Worm (Caenorhabditis elegans) whole organism, L2 larva: ENCODE data around the gene W08F4.12.
"Not testable (repeated sequence)": the region's sequence is repeated elsewhere in the genome, so short reads cannot be mapped to it uniquely, and the experiment has no call there.

Source experiments
- C34F6.9 ChIP-seq: fragments of 150-350 bp; optimal IDR thresholded peaks from 2 replicates; lab custom pipeline; 2014; ENCODE audit warnings: missing biosample characterization, missing genetic modification characterization
- F13H6.1 ChIP-seq: sonication (generic microtip); optimal IDR thresholded peaks from 2 replicates; lab custom pipeline; 2016; ENCODE audit warnings: missing genetic modification characterization, missing compliant biosample characterization
- Y55F3AM.14 ChIP-seq: fragments of 200-800 bp; sonication (Bioruptor generic); optimal IDR thresholded peaks from 2 replicates; lab custom pipeline; 2018; ENCODE audit warnings: mild to moderate bottlenecking, missing genetic modification characterization, missing compliant biosample characterization
- ZK546.5 ChIP-seq: sonication (generic microtip); optimal IDR thresholded peaks from 2 replicates; lab custom pipeline; 2017; ENCODE audit warnings: missing biosample characterization, missing genetic modification characterization
- aly-2 ChIP-seq: fragments of 150-350 bp; optimal IDR thresholded peaks from 2 replicates; lab custom pipeline; 2014; ENCODE audit warnings: missing biosample characterization, missing genetic modification characterization
- ceh-82 ChIP-seq: fragments of 150-350 bp; optimal IDR thresholded peaks from 2 replicates; lab custom pipeline; 2014; ENCODE audit warnings: missing biosample characterization, missing genetic modification characterization
- crh-2 ChIP-seq: sonication (generic microtip); optimal IDR thresholded peaks from 2 replicates; lab custom pipeline; 2017; ENCODE audit warnings: missing biosample characterization, missing genetic modification characterization
- egl-27 ChIP-seq: sonication (generic microtip); optimal IDR thresholded peaks from 3 replicates; lab custom pipeline; 2017; ENCODE audit warnings: missing biosample characterization, missing genetic modification reagents, missing genetic modification characterization
- elt-3 ChIP-seq: sonication (generic microtip); optimal IDR thresholded peaks from 2 replicates; lab custom pipeline; 2017; ENCODE audit warnings: missing biosample characterization, missing genetic modification characterization
- lin-11 ChIP-seq: fragments of 150-350 bp; sonication (generic microtip); optimal IDR thresholded peaks from 2 replicates; lab custom pipeline; 2014; ENCODE audit warnings: missing biosample characterization, missing genetic modification characterization, inconsistent platforms, mixed read lengths
- lin-39 ChIP-seq: fragments of 150-350 bp; optimal IDR thresholded peaks from 2 replicates; lab custom pipeline; 2014; ENCODE audit warnings: missing biosample characterization, missing genetic modification reagents, missing genetic modification characterization
- lsy-2 ChIP-seq, 2 experiments: fragments of 150-350 bp in 1 of 2; sonication (generic microtip) in 1 of 2; optimal IDR thresholded peaks; 2 replicates each; lab custom pipeline; 2014 to 2017; ENCODE audit warnings: missing biosample characterization in 2 of 2, missing genetic modification characterization in 2 of 2
- mbf-1 ChIP-seq: sonication (generic microtip); optimal IDR thresholded peaks from 2 replicates; lab custom pipeline; 2017; ENCODE audit warnings: missing biosample characterization, missing genetic modification characterization
- mdl-1 ChIP-seq, 2 experiments: fragments of 150-350 bp in 1 of 2; sonication (generic microtip) in 1 of 2; optimal IDR thresholded peaks; 2 replicates each; lab custom pipeline; 2017; ENCODE audit warnings: missing biosample characterization in 2 of 2, missing genetic modification characterization in 2 of 2
- nhr-12 ChIP-seq: fragments of 150-350 bp; optimal IDR thresholded peaks from 2 replicates; lab custom pipeline; 2014; ENCODE audit warnings: missing biosample characterization, missing genetic modification characterization
- nhr-129 ChIP-seq: fragments of 150-350 bp; optimal IDR thresholded peaks from 2 replicates; lab custom pipeline; 2014; ENCODE audit warnings: missing biosample characterization, missing genetic modification characterization
- nhr-21 ChIP-seq: fragments of 150-350 bp; optimal IDR thresholded peaks from 2 replicates; lab custom pipeline; 2014; ENCODE audit warnings: missing biosample characterization, missing genetic modification characterization
- nhr-23 ChIP-seq: fragments of 150-350 bp; optimal IDR thresholded peaks from 2 replicates; lab custom pipeline; 2014; ENCODE audit warnings: missing biosample characterization, missing genetic modification reagents, missing genetic modification characterization
- nhr-237 ChIP-seq: fragments of 150-350 bp; optimal IDR thresholded peaks from 2 replicates; lab custom pipeline; 2014; ENCODE audit warnings: missing biosample characterization, missing genetic modification characterization
- nhr-77 ChIP-seq: fragments of 150-350 bp; optimal IDR thresholded peaks from 2 replicates; lab custom pipeline; 2014; ENCODE audit warnings: missing biosample characterization, missing genetic modification characterization
- peb-1 ChIP-seq: fragments of 150-350 bp; optimal IDR thresholded peaks from 2 replicates; lab custom pipeline; 2014; ENCODE audit warnings: missing biosample characterization, missing genetic modification characterization
- sma-3 ChIP-seq: sonication (generic microtip); optimal IDR thresholded peaks from 2 replicates; lab custom pipeline; 2016; ENCODE audit warnings: missing genetic modification reagents, missing genetic modification characterization, missing compliant biosample characterization
- sma-9 ChIP-seq, 2 experiments: fragments of 150-350 bp in 1 of 2; sonication (generic microtip) in 1 of 2; optimal IDR thresholded peaks; 2 replicates each; lab custom pipeline; 2014 to 2016; ENCODE audit warnings: missing genetic modification characterization in 2 of 2, mild to moderate bottlenecking in 1 of 2, missing biosample characterization in 1 of 2, missing compliant biosample characterization in 1 of 2, missing genetic modification reagents in 1 of 2, moderate library complexity in 1 of 2
- snpc-4 ChIP-seq: fragments of 150-350 bp; optimal IDR thresholded peaks from 2 replicates; lab custom pipeline; 2014; ENCODE audit warnings: missing biosample characterization, missing genetic modification characterization
- unc-39 ChIP-seq: fragments of 150-350 bp; optimal IDR thresholded peaks from 2 replicates; lab custom pipeline; 2014; ENCODE audit warnings: missing biosample characterization, missing genetic modification characterization
- unc-55 ChIP-seq: fragments of 150-350 bp; sonication (generic microtip); optimal IDR thresholded peaks from 3 replicates; lab custom pipeline; 2014; ENCODE audit warnings: missing biosample characterization, missing genetic modification reagents, missing genetic modification characterization
- unc-62 ChIP-seq: fragments of 150-350 bp; optimal IDR thresholded peaks from 2 replicates; lab custom pipeline; 2014; ENCODE audit warnings: missing biosample characterization, missing genetic modification reagents, missing genetic modification characterization
- ztf-1 ChIP-seq: fragments of 200-800 bp; sonication (Bioruptor generic); conservative IDR thresholded peaks from 2 replicates; pipeline ENCODE4 v1.3.6; 2022; ENCODE audit warnings: missing genetic modification characterization, missing compliant biosample characterization
- ztf-4 ChIP-seq: fragments of 150-350 bp; optimal IDR thresholded peaks from 2 replicates; lab custom pipeline; 2014; ENCODE audit warnings: missing biosample characterization, missing genetic modification characterization

Gene W08F4.12

DNA sequence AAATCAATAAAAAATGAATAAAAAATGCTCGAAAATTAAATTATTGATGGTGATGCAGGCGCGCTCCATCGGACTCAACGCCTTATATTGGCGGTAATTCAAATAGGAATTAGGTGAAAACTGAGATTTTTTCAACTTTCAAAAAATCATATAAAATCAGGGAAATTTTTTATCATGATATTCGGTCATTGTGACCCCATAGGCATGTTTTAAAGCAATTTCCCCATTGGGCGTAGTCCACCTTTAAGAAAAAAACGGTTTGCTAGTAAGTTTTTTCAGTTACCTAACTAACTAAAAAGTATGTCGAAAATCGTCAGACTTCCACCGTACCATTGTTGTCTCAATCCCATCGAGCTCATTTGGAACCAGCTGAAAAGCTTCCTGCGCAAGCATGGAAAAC lies 9.0 kb upstream of the W08F4.12 start, which contains the start of gene W08F4.1:
TSS of gene W08F4.1 (plus strand) at position 301 of the 400 bp plus-strand sequence.
- TF ChIP-seq nhr-21, peb-1, lin-39 (tag; lab: Kevin White, UChicago): not testable (repeated sequence)

DNA sequence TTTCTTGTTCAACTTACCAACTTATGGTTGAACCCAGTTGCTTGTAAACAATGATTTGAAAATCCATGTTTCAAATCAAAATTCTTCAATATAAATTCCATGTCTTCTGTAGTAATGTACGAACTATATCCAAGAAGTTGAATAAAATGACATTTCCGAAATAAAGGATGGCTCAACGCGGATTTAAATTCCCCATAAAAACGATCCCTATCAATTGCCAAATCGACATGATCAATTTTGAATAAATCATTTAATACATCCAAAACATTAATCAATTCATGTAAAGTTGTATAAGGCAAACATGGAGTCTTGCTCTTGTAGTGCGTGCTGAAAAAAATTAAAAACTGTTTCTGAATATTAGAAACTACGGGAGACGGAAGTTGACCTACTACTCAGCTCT lies 6.9 kb upstream of the W08F4.12 start, which contains the start of gene W08F4.10:
TSS of gene W08F4.10 (minus strand) at position 101 of the 400 bp plus-strand sequence.
- TF ChIP-seq unc-55 (GFP tag; lab: Kevin White, UChicago) (no peak), aly-2 (tag; lab: Kevin White, UChicago) (no peak), ztf-4 (no peak), ceh-82 (tag; lab: Kevin White, UChicago) (no peak), nhr-12 (tag; lab: Kevin White, UChicago) (no peak)
- TF ChIP-seq, all 48 proteins: peak for 0

DNA sequence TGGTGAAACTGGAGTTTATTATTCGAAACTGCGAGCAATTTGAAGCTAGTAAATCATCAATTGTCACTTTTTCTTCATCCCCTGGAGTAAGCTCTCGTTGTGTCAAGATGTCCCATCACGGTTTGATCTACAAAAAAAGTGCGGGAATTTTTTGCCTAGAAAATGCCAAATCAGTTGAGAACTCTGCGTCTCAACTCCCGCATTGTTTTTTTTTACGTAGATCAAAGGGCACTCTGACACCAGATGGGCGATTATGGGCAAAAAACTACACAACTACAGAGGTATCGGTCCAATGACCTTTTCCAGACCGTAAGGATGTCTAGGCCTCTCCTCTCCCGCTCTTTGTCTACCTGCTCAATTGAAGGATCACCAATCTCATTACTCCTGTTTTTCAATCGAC lies 3.3 kb upstream of the W08F4.12 start, which contains the start of gene fbxb-34:
TSS of gene fbxb-34 (plus strand) at position 301 of the 400 bp plus-strand sequence.
- no peak for TF ChIP-seq mdl-1 (tag; optimal IDR thresholded peaks at IDR 0.05; lab: Kevin White, UChicago)
- no peak for TF ChIP-seq lin-11 (tag; lab: Kevin White, UChicago)
- TF ChIP-seq elt-3 (tag; lab: Kevin White, UChicago) = no peak
- no peak for TF ChIP-seq nhr-23 (tag; lab: Kevin White, UChicago)
- TF ChIP-seq Y55F3AM.14 = no peak
- no peak for TF ChIP-seq F13H6.1 (tag; lab: Kevin White, UChicago)
- TF ChIP-seq nhr-77 (tag; lab: Kevin White, UChicago) = no peak
- TF ChIP-seq, all 48 proteins: peak for 0

DNA sequence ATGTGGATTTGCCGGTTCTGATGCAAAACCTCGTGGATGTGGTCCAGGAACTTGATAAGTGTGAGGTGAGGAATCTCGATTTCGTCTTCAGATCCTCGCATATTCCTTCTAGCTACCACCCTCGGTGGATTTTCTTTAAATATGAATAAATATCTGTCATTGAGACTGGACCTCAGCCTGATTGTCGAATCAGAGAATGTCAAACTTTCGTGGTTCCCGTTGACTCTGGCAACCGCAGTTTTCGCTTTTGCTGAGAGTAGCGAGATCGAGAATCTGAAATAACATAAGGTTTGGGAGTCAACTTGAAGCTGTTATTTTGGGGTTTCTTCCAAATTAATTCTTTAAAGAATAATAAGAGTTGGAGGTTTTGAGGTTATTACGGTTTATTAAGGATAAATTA lies 1.6 kb downstream of the W08F4.12 start, which contains the start of gene fbxb-14:
TSS of gene fbxb-14 (minus strand) at position 101 of the 400 bp plus-strand sequence.
- TF ChIP-seq aly-2 (tag; lab: Kevin White, UChicago) (no peak), C34F6.9 (tag; lab: Kevin White, UChicago) (no peak), nhr-21 (tag; lab: Kevin White, UChicago) (no peak), nhr-129 (tag; lab: Kevin White, UChicago) (no peak), sma-9 (GFP tag; optimal IDR thresholded peaks at IDR 0.05; lab: Kevin White, UChicago) (no peak), sma-9 (tag; optimal IDR thresholded peaks at IDR 0.05; lab: Kevin White, UChicago) (no peak), mdl-1 (tag; optimal IDR thresholded peaks at IDR 0.05; lab: Kevin White, UChicago) (no peak), lsy-2 (tag; optimal IDR thresholded peaks at IDR 0.05; lab: Kevin White, UChicago) (no peak), ZK546.5 (tag; lab: Kevin White, UChicago) (no peak), nhr-77 (tag; lab: Kevin White, UChicago) (no peak), nhr-237 (tag; lab: Kevin White, UChicago) (no peak), unc-55 (GFP tag; lab: Kevin White, UChicago) (no peak)

DNA sequence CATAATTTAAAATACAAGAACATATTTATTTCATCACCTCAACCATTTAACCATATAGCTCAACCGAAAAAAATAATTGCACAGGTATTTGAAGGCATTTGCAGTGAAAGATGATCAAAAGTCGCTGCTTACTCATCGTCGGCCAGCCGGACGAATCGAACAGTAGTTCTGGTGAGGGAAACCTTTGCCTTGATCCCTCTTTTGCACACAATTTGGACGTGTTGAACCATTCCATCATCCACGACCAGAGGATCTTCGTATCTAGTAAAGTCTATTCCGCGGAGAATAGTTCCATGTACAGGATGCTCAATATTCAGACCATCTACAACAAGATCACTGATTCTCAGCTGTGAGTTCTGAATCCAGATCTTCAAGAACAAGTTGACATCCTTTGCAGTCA lies 2.2 kb downstream of the W08F4.12 start:
- TF ChIP-seq nhr-77 (tag; lab: Kevin White, UChicago) (no peak), lin-11 (tag; lab: Kevin White, UChicago) (no peak), nhr-23 (tag; lab: Kevin White, UChicago) (no peak), unc-62 (GFP tag; lab: Kevin White, UChicago) (no peak), sma-3 (GFP tag; lab: Kevin White, UChicago) (no peak), nhr-237 (tag; lab: Kevin White, UChicago) (no peak), mbf-1 (no peak), Y55F3AM.14 (no peak), egl-27 (tag; lab: Kevin White, UChicago) (no peak), ztf-1 (GFP tag; lab: Robert Waterston, UW) (no peak), snpc-4 (tag; lab: Kevin White, UChicago) (no peak), elt-3 (tag; lab: Kevin White, UChicago) (no peak), ZK546.5 (tag; lab: Kevin White, UChicago) (no peak), ztf-4 (no peak), ceh-82 (tag; lab: Kevin White, UChicago) (no peak), crh-2 (tag; lab: Kevin White, UChicago) (no peak), peb-1 (tag; lab: Kevin White, UChicago) (no peak), unc-39 (tag; lab: Kevin White, UChicago) (no peak), nhr-21 (tag; lab: Kevin White, UChicago) (no peak)
